Worm (Caenorhabditis elegans) whole organism, mixed stage, embryonic: Measurements from ENCODE around the gene F47B8.18.

Source experiments
- M03D4.4 ChIP-seq: sonication (generic microtip); optimal IDR thresholded peaks from 2 replicates; lab custom pipeline; 2017; ENCODE audit warnings: mild to moderate bottlenecking, missing genetic modification characterization, missing compliant biosample characterization
- bed-3 ChIP-seq: fragments of 200-800 bp; sonication (Bioruptor generic); optimal IDR thresholded peaks from 3 replicates; lab custom pipeline; 2018; ENCODE audit warnings: mild to moderate bottlenecking, missing genetic modification characterization, moderate library complexity, missing compliant biosample characterization
- ceh-39 ChIP-seq: fragments of 150-350 bp; optimal IDR thresholded peaks from 2 replicates; lab custom pipeline; 2014; ENCODE audit warnings: missing biosample characterization, missing genetic modification characterization
- ceh-83 ChIP-seq: fragments of 200-800 bp; sonication (Bioruptor generic); optimal IDR thresholded peaks from 2 replicates; lab custom pipeline; 2018; ENCODE audit warnings: mild to moderate bottlenecking, missing genetic modification characterization, missing compliant biosample characterization
- ces-1 ChIP-seq: fragments of 150-350 bp; optimal IDR thresholded peaks from 2 replicates; lab custom pipeline; 2014; ENCODE audit warnings: missing biosample characterization, missing genetic modification reagents, missing genetic modification characterization
- cnd-1 ChIP-seq: fragments of 200-800 bp; sonication (Bioruptor generic); optimal IDR thresholded peaks from 2 replicates; lab custom pipeline; 2018; ENCODE audit warnings: mild to moderate bottlenecking, missing genetic modification characterization, missing compliant biosample characterization
- drap-1 ChIP-seq: fragments of 200-800 bp; sonication (Bioruptor generic); optimal IDR thresholded peaks from 3 replicates; lab custom pipeline; 2018; ENCODE audit warnings: mild to moderate bottlenecking, missing genetic modification characterization, missing compliant biosample characterization
- elt-1 ChIP-seq: sonication (generic microtip); optimal IDR thresholded peaks from 2 replicates; lab custom pipeline; 2017; ENCODE audit warnings: missing genetic modification characterization, mild to moderate bottlenecking, missing compliant biosample characterization, antibody characterized with exemption, moderate library complexity, borderline replicate concordance; ENCODE audit not compliant: insufficient read depth
- elt-3 ChIP-seq: fragments of 150-350 bp; optimal IDR thresholded peaks from 2 replicates; lab custom pipeline; 2014; ENCODE audit warnings: missing biosample characterization, missing genetic modification characterization
- flh-1 ChIP-seq: fragments of 200-800 bp; sonication (Bioruptor generic); optimal IDR thresholded peaks from 2 replicates; lab custom pipeline; 2018; ENCODE audit warnings: mild to moderate bottlenecking, missing genetic modification characterization, moderate library complexity, missing compliant biosample characterization
- ham-2 ChIP-seq: fragments of 200-800 bp; sonication (Bioruptor generic); optimal IDR thresholded peaks from 2 replicates; lab custom pipeline; 2018; ENCODE audit warnings: mild to moderate bottlenecking, missing genetic modification characterization, missing compliant biosample characterization
- hlh-1 ChIP-seq: fragments of 150-350 bp; optimal IDR thresholded peaks from 2 replicates; lab custom pipeline; 2014; ENCODE audit warnings: missing biosample characterization, missing genetic modification reagents, missing genetic modification characterization
- lin-13 ChIP-seq: fragments of 150-350 bp; optimal IDR thresholded peaks from 2 replicates; lab custom pipeline; 2014; ENCODE audit warnings: missing biosample characterization, missing genetic modification characterization
- lin-32 ChIP-seq: fragments of 200-800 bp; sonication (Bioruptor generic); optimal IDR thresholded peaks from 2 replicates; lab custom pipeline; 2018; ENCODE audit warnings: mild to moderate bottlenecking, missing genetic modification characterization, missing compliant biosample characterization
- lsy-2 ChIP-seq: fragments of 150-350 bp; optimal IDR thresholded peaks from 2 replicates; lab custom pipeline; 2014; ENCODE audit warnings: missing biosample characterization, missing genetic modification characterization
- mab-5 ChIP-seq: fragments of 150-350 bp; optimal IDR thresholded peaks from 2 replicates; lab custom pipeline; 2014; ENCODE audit warnings: missing biosample characterization, missing genetic modification characterization
- nhr-12 ChIP-seq: fragments of 150-350 bp; optimal IDR thresholded peaks from 2 replicates; lab custom pipeline; 2014; ENCODE audit warnings: missing biosample characterization, missing genetic modification characterization
- nhr-28 ChIP-seq: fragments of 150-350 bp; optimal IDR thresholded peaks from 2 replicates; lab custom pipeline; 2014; ENCODE audit warnings: missing biosample characterization, missing genetic modification characterization
- nhr-76 ChIP-seq: sonication (generic microtip); optimal IDR thresholded peaks from 2 replicates; lab custom pipeline; 2017; ENCODE audit warnings: missing biosample characterization, missing genetic modification characterization
- sem-2 ChIP-seq: fragments of 200-800 bp; sonication (Bioruptor generic); optimal IDR thresholded peaks from 2 replicates; lab custom pipeline; 2018; ENCODE audit warnings: mild to moderate bottlenecking, missing genetic modification characterization, missing compliant biosample characterization
- sptf-1 ChIP-seq: sonication (generic microtip); optimal IDR thresholded peaks from 2 replicates; lab custom pipeline; 2017; ENCODE audit warnings: mild to moderate bottlenecking, missing genetic modification characterization, moderate library complexity, missing compliant biosample characterization
- tbx-8 ChIP-seq: fragments of 200-800 bp; sonication (Bioruptor generic); optimal IDR thresholded peaks from 2 replicates; lab custom pipeline; 2018; ENCODE audit warnings: mild to moderate bottlenecking, missing genetic modification characterization, moderate library complexity, missing compliant biosample characterization
- unc-120 ChIP-seq: sonication (generic microtip); optimal IDR thresholded peaks from 2 replicates; lab custom pipeline; 2017; ENCODE audit warnings: missing genetic modification characterization, missing compliant biosample characterization; ENCODE audit not compliant: poor library complexity, severe bottlenecking
- unc-39 ChIP-seq: fragments of 150-350 bp; optimal IDR thresholded peaks from 2 replicates; lab custom pipeline; 2014; ENCODE audit warnings: missing biosample characterization, missing genetic modification characterization
- unc-62 ChIP-seq: fragments of 150-350 bp; optimal IDR thresholded peaks from 2 replicates; lab custom pipeline; 2014; ENCODE audit warnings: missing biosample characterization, missing genetic modification reagents, missing genetic modification characterization
- zip-8 ChIP-seq: fragments of 150-350 bp; optimal IDR thresholded peaks from 2 replicates; lab custom pipeline; 2014; ENCODE audit warnings: missing biosample characterization, missing genetic modification characterization
- ztf-11 ChIP-seq: fragments of 150-350 bp; optimal IDR thresholded peaks from 2 replicates; lab custom pipeline; 2014; ENCODE audit warnings: missing biosample characterization, missing genetic modification characterization

Gene F47B8.18

DNA sequence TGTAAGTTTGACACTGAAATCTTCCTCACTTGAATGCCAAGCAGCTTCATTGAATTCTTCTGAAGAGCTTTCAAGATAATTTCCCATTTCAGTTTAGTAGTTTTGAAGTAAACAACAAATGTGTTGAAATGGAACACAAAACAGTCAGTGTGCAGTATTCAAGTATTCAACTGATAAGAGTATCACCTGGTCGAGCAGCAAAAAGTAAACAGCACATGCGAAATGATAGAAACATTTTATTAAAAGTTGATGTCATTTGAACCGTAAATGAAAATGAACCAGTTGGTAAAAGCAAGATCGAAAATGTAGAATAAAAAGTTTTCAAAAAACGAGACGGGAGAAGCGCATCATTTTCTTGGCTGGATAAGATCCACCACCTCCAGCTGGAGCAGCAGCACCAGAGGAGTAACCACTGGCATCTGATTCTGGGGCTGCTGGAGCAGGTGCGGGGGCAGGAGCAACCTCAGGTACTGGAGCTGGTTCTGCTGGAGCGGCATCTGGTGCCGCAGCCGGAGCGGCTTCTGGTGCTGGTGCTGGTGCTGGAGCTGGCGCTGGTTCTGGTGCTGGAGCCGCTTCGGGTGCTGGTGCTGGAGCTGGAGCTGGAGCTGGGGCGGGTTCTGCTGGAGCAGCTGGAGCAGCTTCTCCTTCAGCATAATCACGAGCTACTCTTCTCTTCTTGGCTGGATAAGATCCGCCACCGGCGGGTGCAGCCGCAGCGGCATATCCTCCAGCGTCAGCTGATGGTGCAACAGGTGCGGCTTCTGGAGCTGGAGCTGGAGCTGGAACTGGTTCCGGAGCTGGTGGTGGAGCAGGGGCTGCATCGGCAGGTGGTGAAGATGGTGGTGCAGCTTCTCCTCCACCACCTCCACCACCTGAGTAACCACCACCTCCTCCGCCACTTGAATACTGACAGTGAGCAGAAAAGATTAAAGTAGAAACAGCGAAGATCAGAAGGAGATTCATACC, at the start of gene F47B8.18, which contains the start of gene F47B8.4:
TSS of gene F47B8.18 (minus strand) at position 963 of the 966 bp plus-strand sequence.
TSS of gene F47B8.4 (minus strand) at position 172 of the 966 bp plus-strand sequence.
- TF ChIP-seq nhr-28 (tag; lab: Kevin White, UChicago): no peak
- no peak for TF ChIP-seq ceh-39 (tag; lab: Kevin White, UChicago)
- no peak for TF ChIP-seq unc-39 (tag; lab: Kevin White, UChicago)
- no peak for TF ChIP-seq lin-32
- TF ChIP-seq bed-3 (GFP tag; lab: Kevin White, UChicago): no peak
- no peak for TF ChIP-seq sem-2
- TF ChIP-seq flh-1: no peak
- TF ChIP-seq lsy-2 (tag; lab: Kevin White, UChicago): no peak
- TF ChIP-seq ces-1 (GFP tag; lab: Kevin White, UChicago): no peak
- no peak for TF ChIP-seq elt-1 (tag; lab: Kevin White, UChicago)
- TF ChIP-seq ztf-11 (tag; lab: Kevin White, UChicago): no peak
- no peak for TF ChIP-seq nhr-12 (tag; lab: Kevin White, UChicago)

DNA sequence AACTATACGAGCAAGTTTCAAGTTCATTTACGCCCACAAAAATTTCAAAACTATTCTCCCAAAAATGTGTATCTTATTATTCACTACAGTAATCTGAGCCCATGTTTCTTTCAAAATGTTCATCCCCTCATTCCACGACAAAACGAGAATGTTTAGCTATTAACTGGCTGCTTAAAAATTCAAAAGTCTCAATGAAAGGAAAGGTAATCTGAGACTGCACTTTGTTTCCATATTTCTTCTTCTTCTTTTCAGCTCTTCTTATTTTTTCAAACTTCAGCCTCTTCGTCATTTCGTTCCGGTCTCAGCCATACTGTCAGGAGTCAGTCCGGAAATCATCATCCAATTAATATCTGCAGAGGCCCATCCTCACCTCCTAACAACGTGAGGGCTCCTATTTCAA, 47.5 kb upstream of the F47B8.18 start, which contains the start of gene unc-39:
TSS of gene unc-39 (plus strand) at position 301 of the 400 bp plus-strand sequence.
- TF ChIP-seq lin-13 (tag; lab: Kevin White, UChicago): no peak
- TF ChIP-seq elt-3 (tag; lab: Kevin White, UChicago): no peak
- TF ChIP-seq bed-3 (GFP tag; lab: Kevin White, UChicago): no peak
- TF ChIP-seq ham-2 (GFP tag; lab: Kevin White, UChicago): no peak
- TF ChIP-seq cnd-1: no peak
- TF ChIP-seq, all 35 proteins: peak for 0

- no peak for TF ChIP-seq cnd-1
- no peak for TF ChIP-seq zip-8
- TF ChIP-seq ceh-39 (tag; lab: Kevin White, UChicago): no peak
- TF ChIP-seq tbx-8 (GFP tag; lab: Kevin White, UChicago): no peak
- no peak for TF ChIP-seq lin-13 (tag; lab: Kevin White, UChicago)
- no peak for TF ChIP-seq unc-39 (tag; lab: Kevin White, UChicago)
- TF ChIP-seq nhr-76 (tag; lab: Kevin White, UChicago): no peak
- TF ChIP-seq mab-5 (tag; lab: Kevin White, UChicago): no peak
- TF ChIP-seq sptf-1 (tag; lab: Kevin White, UChicago): no peak
- no peak for TF ChIP-seq ztf-11 (tag; lab: Kevin White, UChicago)
- no peak for TF ChIP-seq M03D4.4
- no peak for TF ChIP-seq bed-3 (GFP tag; lab: Kevin White, UChicago)
- TF ChIP-seq, all 35 proteins: peak for 0
Observed at ce11 chrV:14369412-14369811, 44.1 kb upstream of the F47B8.18 start.

DNA sequence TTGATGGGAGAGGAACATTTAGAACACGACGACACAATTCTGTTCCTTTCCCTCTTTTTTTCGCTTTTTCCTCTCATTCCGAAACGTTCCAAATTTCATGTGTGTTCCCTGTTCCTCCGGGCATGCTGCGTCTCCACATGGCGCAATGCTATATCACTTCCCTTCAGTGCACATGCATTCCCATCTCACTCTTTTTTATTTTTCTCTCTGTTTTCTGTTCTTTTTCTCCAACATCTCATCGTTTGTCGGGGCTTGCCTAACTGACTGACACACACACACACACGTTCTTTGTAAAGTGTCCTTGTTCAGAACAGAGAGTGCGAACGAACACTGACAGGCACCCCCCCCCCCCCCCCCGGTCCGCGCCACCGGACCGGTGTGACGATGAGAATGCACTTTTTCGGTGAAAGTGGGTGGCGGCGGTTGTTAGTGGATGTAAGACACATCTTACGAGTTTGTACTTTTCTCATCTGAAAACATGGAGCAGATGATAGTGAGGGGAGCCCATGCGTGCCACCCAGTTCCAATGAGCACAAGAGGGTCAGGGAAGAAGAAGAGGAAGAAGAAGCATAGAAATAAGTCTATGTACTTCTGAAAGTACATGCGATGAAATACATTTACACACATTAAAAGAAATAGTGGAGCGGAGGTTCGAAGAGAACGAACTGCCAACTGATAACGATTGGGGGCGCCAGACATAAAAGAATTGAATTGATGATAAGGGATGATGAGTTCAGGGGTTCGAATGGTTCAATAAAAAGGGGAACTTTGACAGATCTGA, 43.2 kb upstream of the F47B8.18 start:
- TF ChIP-seq lin-32: peak; percentile 33
- TF ChIP-seq sptf-1 (tag; lab: Kevin White, UChicago): peak; percentile 11
- TF ChIP-seq drap-1 (GFP tag; lab: Kevin White, UChicago): peak; percentile 21
- TF ChIP-seq unc-39 (tag; lab: Kevin White, UChicago): no peak
- TF ChIP-seq unc-62 (GFP tag; lab: Kevin White, UChicago): no peak

ce11 chrV:14366487-14366962, 41.3 kb upstream of the F47B8.18 start:
- no peak for TF ChIP-seq sem-2
- TF ChIP-seq lin-13 (tag; lab: Kevin White, UChicago): no peak
- no peak for TF ChIP-seq tbx-8 (GFP tag; lab: Kevin White, UChicago)
- TF ChIP-seq cnd-1: no peak
- no peak for TF ChIP-seq hlh-1 (tag; lab: Kevin White, UChicago)
- TF ChIP-seq unc-120 (tag; lab: Kevin White, UChicago): no peak
- no peak for TF ChIP-seq ceh-39 (tag; lab: Kevin White, UChicago)
- no peak for TF ChIP-seq ceh-83
- TF ChIP-seq, all 35 proteins: peak for 0
